Fruit fly (Drosophila melanogaster): Measurements from ENCODE around the gene CG4440.

The CG4440 gene

DNA sequence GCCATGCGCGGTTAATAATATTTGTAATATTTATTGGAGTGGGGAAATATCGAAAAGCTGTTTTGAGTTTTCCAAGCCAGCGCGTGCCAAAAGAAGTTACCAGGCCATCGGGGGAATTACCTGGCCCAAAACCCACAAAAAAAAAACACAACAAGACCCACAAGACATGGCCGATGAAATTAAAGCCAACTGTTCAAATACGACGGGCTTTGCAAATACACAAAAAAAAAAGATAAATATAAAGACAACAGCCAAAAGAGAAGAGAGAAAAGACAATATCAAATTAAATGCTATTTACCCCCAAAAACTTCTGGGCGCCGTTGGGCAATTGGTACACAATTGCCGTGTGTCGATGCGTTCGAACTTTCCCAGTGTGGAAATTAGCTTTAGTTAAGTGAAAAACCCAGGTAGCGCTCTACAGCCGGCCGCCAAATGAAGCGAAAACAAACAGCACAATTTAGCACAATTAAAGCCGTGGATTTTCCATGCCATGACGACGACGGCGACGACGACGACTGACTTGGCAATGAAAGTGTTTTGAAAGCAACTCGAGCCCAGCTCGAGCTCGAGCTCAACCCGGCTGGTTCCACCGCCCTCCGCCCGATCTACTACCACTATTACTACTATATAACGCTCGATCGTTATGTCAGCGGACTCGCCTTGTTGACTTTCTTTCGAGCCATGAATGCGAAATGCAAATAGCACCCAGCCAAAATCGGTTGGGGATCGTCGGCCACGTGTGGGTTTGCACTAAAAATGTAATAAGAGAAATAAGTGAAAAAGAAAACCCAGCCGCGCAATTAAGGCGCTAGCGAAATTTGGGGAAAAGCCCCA is 11.7 kb upstream of the CG4440 start:
- TF ChIP-seq CG15710 (tag; optimal IDR thresholded peaks at IDR 0.05) = no peak

DNA sequence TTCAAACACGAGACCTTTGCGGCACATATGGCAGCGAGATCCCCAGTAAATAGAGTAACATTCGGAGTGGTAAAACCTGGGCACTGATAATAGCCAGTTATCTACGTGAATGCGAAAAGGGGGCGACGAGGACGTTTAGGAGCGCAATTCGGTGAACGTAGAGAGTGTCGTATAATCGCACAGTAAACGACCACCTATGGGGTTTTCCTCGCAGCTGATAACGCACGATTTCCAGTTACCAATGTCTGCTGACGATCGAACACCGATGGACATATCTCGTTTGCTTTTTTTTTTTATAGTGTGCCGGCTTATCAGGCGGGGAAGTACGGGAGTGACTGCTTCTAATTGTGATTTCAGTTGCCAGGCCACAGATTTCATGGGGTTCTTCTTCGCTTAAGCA is 10.0 kb upstream of the CG4440 start:
- no peak for TF ChIP-seq CG4496 (GFP tag; IDR thresholded peaks at IDR 0.05)
- TF ChIP-seq CG15710 (tag; optimal IDR thresholded peaks at IDR 0.05) = no peak
- TF ChIP-seq CG9948 (tag; optimal IDR thresholded peaks at IDR 0.05) = no peak

DNA sequence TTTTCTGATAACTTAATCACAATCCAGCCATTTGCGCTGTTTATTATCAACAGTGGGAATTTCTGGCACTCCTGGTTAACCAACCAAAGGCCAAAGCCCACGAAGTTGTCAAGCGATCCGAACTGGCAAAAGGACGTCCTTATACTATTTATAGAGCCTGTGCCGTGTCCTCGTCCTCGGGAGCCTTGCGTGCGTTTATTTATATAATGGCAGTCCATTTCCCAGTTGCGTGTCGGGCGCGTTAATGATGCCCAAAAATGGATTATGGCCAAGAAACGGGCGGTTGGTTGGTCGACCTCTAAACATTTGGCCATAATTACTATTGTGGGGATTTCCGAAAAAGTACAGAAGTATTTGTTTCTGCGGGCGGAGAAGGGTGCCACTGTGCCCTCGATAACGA is 9.3 kb upstream of the CG4440 start:
- TF ChIP-seq CG14655 (GFP tag; optimal IDR thresholded peaks at IDR 0.05) (no peak), CG10348 (GFP tag; IDR thresholded peaks at IDR 0.05) (no peak), EcR (GFP tag; optimal IDR thresholded peaks at IDR 0.05) (no peak), Snoo (tag; optimal IDR thresholded peaks at IDR 0.05) (no peak), Pif1A (GFP tag; optimal IDR thresholded peaks at IDR 0.05) (no peak), CG32121 (GFP tag; IDR thresholded peaks at IDR 0.05) (no peak), rn (GFP tag; IDR thresholded peaks at IDR 0.05) (no peak), CG9948 (tag; optimal IDR thresholded peaks at IDR 0.05) (no peak), gl (tag; optimal IDR thresholded peaks at IDR 0.05) (no peak)

DNA sequence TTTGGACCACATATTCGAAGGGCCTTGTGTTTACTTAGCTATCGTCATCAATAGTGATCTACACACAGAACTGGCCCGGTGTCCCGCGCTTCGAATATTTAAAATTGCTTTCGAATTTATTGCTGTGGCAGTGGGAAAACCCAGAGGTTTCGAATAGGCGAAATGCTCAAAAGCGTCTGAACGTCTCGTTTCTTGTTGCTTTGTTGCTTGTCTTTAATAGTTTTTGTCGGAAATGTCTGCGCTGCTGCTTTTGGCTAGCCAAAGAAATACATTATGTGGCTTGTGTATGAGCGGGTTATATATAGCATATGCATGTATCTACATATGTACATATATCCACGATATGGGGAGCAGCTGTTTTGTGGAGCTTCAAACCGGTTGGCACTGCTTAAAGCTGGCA is 8.5 kb upstream of the CG4440 start:
- TF ChIP-seq CG13204 (GFP tag; optimal IDR thresholded peaks at IDR 0.05) (no peak), CG4496 (GFP tag; IDR thresholded peaks at IDR 0.05) (0 out of 3 replicates have a peak, but pooled peaks have one; percentile 23)

DNA sequence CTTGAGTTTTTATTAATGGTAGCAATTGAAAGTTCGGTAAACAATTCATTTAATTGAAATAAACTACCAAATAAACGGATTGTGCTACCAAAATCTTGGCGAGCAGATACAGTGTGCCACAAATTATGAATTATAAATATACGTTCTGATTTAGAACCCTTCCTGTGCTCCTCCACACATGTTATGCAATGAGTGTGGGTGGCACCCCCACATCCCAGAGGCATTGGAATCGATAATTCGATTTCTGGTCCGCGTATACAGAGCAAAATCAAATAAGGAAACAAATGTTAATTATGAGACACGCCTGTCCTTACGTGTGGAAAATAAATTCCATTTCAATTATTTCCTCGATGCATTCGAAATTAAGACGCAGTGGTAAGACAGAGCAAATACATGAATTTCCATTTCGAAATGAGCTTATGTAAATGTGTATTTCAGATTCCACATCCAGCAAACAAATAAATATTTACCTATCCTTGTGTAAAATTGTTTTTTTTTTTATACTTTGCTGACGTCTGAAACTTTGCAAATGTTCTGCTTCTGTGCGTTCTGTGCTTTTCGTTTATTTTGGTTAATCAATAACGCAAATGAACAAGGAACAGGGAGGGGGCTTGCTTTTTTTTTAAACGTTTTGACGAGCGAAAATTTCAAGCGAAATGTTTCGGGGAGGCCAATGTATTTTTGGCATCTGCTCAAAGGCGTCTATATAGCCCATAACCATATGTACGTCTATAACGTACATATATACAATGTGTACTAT is 7.7 kb upstream of the CG4440 start:
- TF ChIP-seq Snoo (tag; optimal IDR thresholded peaks at IDR 0.05) (no peak), gl (tag; optimal IDR thresholded peaks at IDR 0.05) (no peak), CG32121 (GFP tag; IDR thresholded peaks at IDR 0.05) (no peak)

DNA sequence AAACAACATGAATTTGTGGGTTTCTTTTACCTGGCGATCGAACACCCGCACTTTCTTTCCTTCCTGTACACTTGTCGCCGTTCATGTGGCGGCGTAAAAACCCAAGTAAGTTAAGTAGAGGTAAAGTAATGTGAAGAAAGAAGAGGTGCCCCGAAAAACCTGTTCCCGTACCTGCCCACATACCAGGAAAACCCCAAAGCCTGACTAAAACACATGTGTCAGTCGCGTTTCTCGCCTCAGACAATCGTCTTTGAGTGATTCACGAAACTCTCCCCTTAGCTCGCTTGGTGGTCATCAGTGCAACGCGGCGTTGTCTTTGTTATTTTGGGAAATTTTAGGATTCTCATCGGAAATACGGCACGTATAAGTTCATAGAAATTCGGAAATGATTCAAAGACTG is 6.2 kb upstream of the CG4440 start:
- TF ChIP-seq gl (tag; optimal IDR thresholded peaks at IDR 0.05) = no peak

- TF ChIP-seq CG4496 (GFP tag; IDR thresholded peaks at IDR 0.05) (peak; percentile 79), CG8159 (tag; optimal IDR thresholded peaks at IDR 0.05) (peak; percentile 8), CG8301 (tag; optimal IDR thresholded peaks at IDR 0.05) (no peak), CG10348 (GFP tag; IDR thresholded peaks at IDR 0.05) (no peak), Snoo (tag; optimal IDR thresholded peaks at IDR 0.05) (peak; percentile 10), Pif1B (GFP tag; optimal IDR thresholded peaks at IDR 0.05) (peak; percentile 57), gl (tag; optimal IDR thresholded peaks at IDR 0.05) (no peak), CG34367 (tag; optimal IDR thresholded peaks at IDR 0.05) (no peak), CG12605 (GFP tag; IDR thresholded peaks at IDR 0.05) (peak; percentile 92), CG17806 (tag; optimal IDR thresholded peaks at IDR 0.05) (no peak), CG15710 (tag; optimal IDR thresholded peaks at IDR 0.05) (no peak), EcR (GFP tag; optimal IDR thresholded peaks at IDR 0.05) (peak; percentile 60), CG32121 (GFP tag; IDR thresholded peaks at IDR 0.05) (peak; percentile 32; the same call in 1 of the 2 replicates), fd96Ca (GFP tag; IDR thresholded peaks at IDR 0.05) (peak; percentile 35; the same call in 1 of the 3 replicates), CG13204 (GFP tag; optimal IDR thresholded peaks at IDR 0.05) (peak; percentile 78), Ets98B (GFP tag; IDR thresholded peaks at IDR 0.05) (peak; percentile 31; the same call in 1 of the 2 replicates), D1 (tag; optimal IDR thresholded peaks at IDR 0.05) (no peak), Pif1A (GFP tag; optimal IDR thresholded peaks at IDR 0.05) (peak; percentile 36), CG14655 (GFP tag; optimal IDR thresholded peaks at IDR 0.05) (peak; percentile 13), rn (GFP tag; IDR thresholded peaks at IDR 0.05) (no peak), CG9948 (tag; optimal IDR thresholded peaks at IDR 0.05) (no peak)
These were observed 4.9 kb upstream of the CG4440 start for dm6 chr2L:16324833-16325232.
